Fruit fly (Drosophila melanogaster): ENCODE results near the gene feo.

Gene feo

dm6 chrX:10854686-10855085 is at the start of gene feo:
TSS of gene feo (minus strand) at chrX:10854869.
- TF ChIP-seq CG17801 (GFP tag; optimal IDR thresholded peaks at IDR 0.05; ENCODE audit: partially characterized antibody) = no peak

dm6 chrX:10899665-10900064 is 45.0 kb upstream of the feo start, which contains the start of gene CG15208:
TSS of gene CG15208 (plus strand) at chrX:10899965.
- TF ChIP-seq CG17801 (GFP tag; optimal IDR thresholded peaks at IDR 0.05; ENCODE audit: partially characterized antibody) = no peak

dm6 chrX:10899232-10899631 is 44.6 kb upstream of the feo start, which contains the start of gene CG1582:
TSS of gene CG1582 (minus strand) at chrX:10899302.
- peak; percentile 64 for TF ChIP-seq CG17801 (GFP tag; optimal IDR thresholded peaks at IDR 0.05; ENCODE audit: partially characterized antibody)

- TF ChIP-seq CG17801 (GFP tag; optimal IDR thresholded peaks at IDR 0.05; ENCODE audit: partially characterized antibody) = peak; percentile 40
Observed at dm6 chrX:10893208-10893607, 38.5 kb upstream of the feo start.

DNA sequence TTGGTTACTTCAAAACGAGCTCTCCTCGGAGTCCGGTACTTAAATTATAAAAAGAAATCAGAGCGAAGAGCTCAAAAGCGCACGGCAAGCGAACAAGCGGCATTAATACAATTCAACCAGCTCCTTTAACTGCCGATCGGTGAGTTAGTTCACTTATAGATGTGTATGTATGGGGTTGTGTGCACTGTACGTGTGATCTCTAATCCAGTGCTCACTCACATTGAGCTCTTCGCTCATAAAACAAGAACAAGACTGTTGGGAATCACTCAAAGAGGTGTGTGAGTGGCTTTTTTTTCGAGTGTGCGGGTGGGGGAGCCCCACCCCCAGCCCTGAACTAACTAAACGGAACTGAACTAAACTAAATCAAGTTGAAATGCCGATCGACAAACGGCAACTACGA is 36.5 kb upstream of the feo start, which contains the start of gene Ork1:
Gene Ork1 (minus strand): TSS at position 101 of the 400 bp plus-strand sequence.
- TF ChIP-seq CG17801 (GFP tag; optimal IDR thresholded peaks at IDR 0.05; ENCODE audit: partially characterized antibody) = no peak

- peak; percentile 47 for TF ChIP-seq CG17801 (GFP tag; optimal IDR thresholded peaks at IDR 0.05; ENCODE audit: partially characterized antibody)
Observed at dm6 chrX:10889955-10890617, 35.4 kb upstream of the feo start.

DNA sequence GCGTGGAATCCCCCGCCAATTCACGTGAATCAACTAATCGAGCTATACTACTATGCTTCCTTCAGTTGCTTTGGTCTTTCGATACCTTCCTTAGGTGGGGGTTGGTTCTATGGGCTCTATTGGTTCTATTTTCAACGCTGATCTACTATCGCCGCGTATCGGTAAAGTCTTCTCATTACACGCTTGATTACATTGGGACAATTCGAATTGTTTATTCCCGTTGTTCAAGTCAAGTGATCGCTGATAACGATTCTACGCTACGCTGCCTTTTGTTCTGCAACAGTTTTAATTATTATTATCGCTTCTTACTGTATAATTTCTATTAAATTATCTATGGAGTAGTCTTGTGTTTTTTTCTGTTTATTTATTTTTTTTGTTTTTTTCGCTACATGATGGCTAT is 33.0 kb upstream of the feo start:
- no peak for TF ChIP-seq CG17801 (GFP tag; optimal IDR thresholded peaks at IDR 0.05; ENCODE audit: partially characterized antibody)

DNA sequence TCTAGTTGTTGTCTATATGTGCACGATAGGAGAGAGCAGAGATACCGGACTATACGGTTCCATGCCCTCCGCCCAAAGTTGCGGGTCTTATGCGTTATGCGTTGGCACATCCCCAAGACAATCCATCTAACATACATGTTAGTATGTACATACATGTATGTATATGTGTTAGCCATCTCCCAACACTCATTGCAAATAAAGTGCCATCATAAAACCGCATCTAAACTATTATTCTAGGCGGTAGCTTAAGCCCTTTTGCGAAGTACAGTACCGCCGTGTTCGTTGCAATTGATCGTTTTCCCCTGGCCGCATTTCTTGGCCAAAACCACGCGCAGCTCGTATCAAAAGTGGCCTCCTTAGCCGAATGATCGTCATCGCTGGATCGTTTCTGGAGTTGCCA is 31.7 kb upstream of the feo start:
- TF ChIP-seq CG17801 (GFP tag; optimal IDR thresholded peaks at IDR 0.05; ENCODE audit: partially characterized antibody) = no peak

dm6 chrX:10883740-10884139 is 29.1 kb upstream of the feo start:
- no peak for TF ChIP-seq CG17801 (GFP tag; optimal IDR thresholded peaks at IDR 0.05; ENCODE audit: partially characterized antibody)

- TF ChIP-seq CG17801 (GFP tag; optimal IDR thresholded peaks at IDR 0.05; ENCODE audit: partially characterized antibody) = no peak
Observed at dm6 chrX:10882786-10883185, 28.1 kb upstream of the feo start.

dm6 chrX:10877087-10877935 is 22.6 kb upstream of the feo start, which contains the start of gene CG1637:
TSS of gene CG1637 (minus strand) at chrX:10877893.
- peak; percentile 9 for TF ChIP-seq CG17801 (GFP tag; optimal IDR thresholded peaks at IDR 0.05; ENCODE audit: partially characterized antibody)

dm6 chrX:10876451-10876850 is 21.8 kb upstream of the feo start:
- TF ChIP-seq CG17801 (GFP tag; optimal IDR thresholded peaks at IDR 0.05; ENCODE audit: partially characterized antibody) = no peak

DNA sequence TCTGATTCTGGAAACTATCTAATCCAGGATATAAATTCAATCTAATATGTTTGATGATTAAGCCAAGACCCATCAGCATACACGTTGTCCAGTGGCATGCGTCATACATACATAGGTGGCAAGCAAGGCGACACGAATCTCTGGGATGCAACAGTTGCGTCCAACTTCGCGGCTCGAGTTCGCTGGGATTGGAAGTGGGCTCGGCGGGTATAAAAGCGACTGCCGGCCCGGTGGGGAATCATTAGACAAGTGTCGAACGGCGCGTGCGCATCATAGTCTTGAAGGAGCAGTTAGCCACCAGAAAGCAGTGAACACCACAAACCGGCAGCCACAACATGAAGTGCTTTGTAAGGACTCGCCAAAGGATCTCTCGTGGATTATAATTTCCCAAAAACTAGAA is 14.4 kb upstream of the feo start, which contains the start of gene CG2157:
Gene CG2157 (plus strand): TSS at position 240 of the 400 bp plus-strand sequence.
- TF ChIP-seq CG17801 (GFP tag; optimal IDR thresholded peaks at IDR 0.05; ENCODE audit: partially characterized antibody) = no peak

dm6 chrX:10867692-10868091 is 13.0 kb upstream of the feo start:
- TF ChIP-seq CG17801 (GFP tag; optimal IDR thresholded peaks at IDR 0.05; ENCODE audit: partially characterized antibody) = no peak

- TF ChIP-seq CG17801 (GFP tag; optimal IDR thresholded peaks at IDR 0.05; ENCODE audit: partially characterized antibody) = no peak
Observed at dm6 chrX:10865580-10866331, 11.1 kb upstream of the feo start.

Measured in ovary, adult (tissue).